Fruit fly (Drosophila melanogaster) whole organism, pupa: Measurements from ENCODE around the gene CG9515.

Experiments used
- CG10348 ChIP-seq: fragments of 200-800 bp; sonication (Bioruptor generic); IDR thresholded peaks from 2 replicates; pipeline ENCODE4 v1.3.6; 2022; ENCODE audit warnings: missing biosample characterization, missing genetic modification characterization
- CG12605 ChIP-seq: fragments of 200-800 bp; sonication (Bioruptor generic); IDR thresholded peaks from 2 replicates; pipeline ENCODE4 v1.3.6; 2022; ENCODE audit warnings: missing biosample characterization, missing genetic modification characterization
- CG13204 ChIP-seq: fragments of 200-800 bp; sonication (Bioruptor generic); optimal IDR thresholded peaks from 2 replicates; lab custom pipeline; 2018; ENCODE audit warnings: missing biosample characterization, mild to moderate bottlenecking, missing genetic modification characterization, moderate library complexity
- CG14655 ChIP-seq: fragments of 200-800 bp; sonication (Bioruptor generic); optimal IDR thresholded peaks from 3 replicates; lab custom pipeline; 2017; ENCODE audit warnings: mild to moderate bottlenecking, missing biosample characterization, missing genetic modification reagents, missing genetic modification characterization
- CG15710 ChIP-seq: fragments of 200-800 bp; sonication (Bioruptor generic); optimal IDR thresholded peaks from 2 replicates; lab custom pipeline; 2018; ENCODE audit warnings: missing biosample characterization, mild to moderate bottlenecking, missing genetic modification characterization, moderate library complexity
- CG17806 ChIP-seq: fragments of 200-800 bp; sonication (Bioruptor generic); optimal IDR thresholded peaks from 2 replicates; lab custom pipeline; 2018; ENCODE audit warnings: missing biosample characterization, mild to moderate bottlenecking, missing genetic modification characterization, moderate library complexity
- CG32121 ChIP-seq: fragments of 200-800 bp; sonication (Bioruptor generic); IDR thresholded peaks from 2 replicates; pipeline ENCODE4 v1.3.6; 2022; ENCODE audit warnings: missing biosample characterization, missing genetic modification characterization
- CG34367 ChIP-seq: fragments of 200-800 bp; sonication (Bioruptor generic); optimal IDR thresholded peaks from 2 replicates; lab custom pipeline; 2018; ENCODE audit warnings: missing biosample characterization, mild to moderate bottlenecking, missing genetic modification characterization
- CG4496 ChIP-seq: fragments of 200-800 bp; sonication (Bioruptor generic); IDR thresholded peaks from 3 replicates; pipeline ENCODE4 v1.3.6; 2022; ENCODE audit warnings: missing biosample characterization, missing genetic modification characterization
- CG8159 ChIP-seq: fragments of 200-800 bp; sonication (Bioruptor generic); optimal IDR thresholded peaks from 3 replicates; lab custom pipeline; 2018; ENCODE audit warnings: missing biosample characterization, mild to moderate bottlenecking, missing genetic modification characterization, moderate library complexity
- CG8301 ChIP-seq: fragments of 200-800 bp; sonication (Bioruptor generic); optimal IDR thresholded peaks from 2 replicates; lab custom pipeline; 2018; ENCODE audit warnings: missing biosample characterization, mild to moderate bottlenecking, missing genetic modification characterization
- CG9948 ChIP-seq: fragments of 200-800 bp; sonication (Bioruptor generic); optimal IDR thresholded peaks from 2 replicates; lab custom pipeline; 2018; ENCODE audit warnings: missing biosample characterization, mild to moderate bottlenecking, missing genetic modification characterization, moderate library complexity
- D1 ChIP-seq: fragments of 200-800 bp; sonication (Bioruptor generic); optimal IDR thresholded peaks from 2 replicates; lab custom pipeline; 2018; ENCODE audit warnings: missing biosample characterization, mild to moderate bottlenecking, missing genetic modification characterization, moderate library complexity
- EcR ChIP-seq: fragments of 200-800 bp; sonication (Bioruptor generic); optimal IDR thresholded peaks from 3 replicates; lab custom pipeline; 2019; ENCODE audit warnings: missing biosample characterization, missing genetic modification characterization, mild to moderate bottlenecking, moderate library complexity, missing genetic modification reagents
- Ets98B ChIP-seq: fragments of 200-800 bp; sonication (Bioruptor generic); IDR thresholded peaks from 2 replicates; pipeline ENCODE4 v1.3.6; 2022; ENCODE audit warnings: missing biosample characterization, missing genetic modification characterization
- Pif1A ChIP-seq: fragments of 200-800 bp; sonication (Bioruptor generic); optimal IDR thresholded peaks from 3 replicates; lab custom pipeline; 2016; ENCODE audit warnings: missing biosample characterization, missing genetic modification characterization
- Pif1B ChIP-seq: fragments of 200-800 bp; sonication (Bioruptor generic); optimal IDR thresholded peaks from 3 replicates; lab custom pipeline; 2016; ENCODE audit warnings: missing biosample characterization, missing genetic modification characterization
- Snoo ChIP-seq: fragments of 200-800 bp; sonication (Bioruptor generic); optimal IDR thresholded peaks from 3 replicates; lab custom pipeline; 2017; ENCODE audit warnings: missing biosample characterization, mild to moderate bottlenecking, missing genetic modification characterization, inconsistent platforms
- fd96Ca ChIP-seq: fragments of 200-800 bp; sonication (Bioruptor generic); IDR thresholded peaks from 3 replicates; pipeline ENCODE4 v1.3.6; 2022; ENCODE audit warnings: missing biosample characterization, missing genetic modification characterization
- gl ChIP-seq: fragments of 200-800 bp; sonication (Bioruptor generic); optimal IDR thresholded peaks from 2 replicates; lab custom pipeline; 2018; ENCODE audit warnings: missing biosample characterization, mild to moderate bottlenecking, missing genetic modification characterization
- rn ChIP-seq: fragments of 200-800 bp; sonication (Bioruptor generic); IDR thresholded peaks from 2 replicates; pipeline ENCODE4 v1.3.6; 2022; ENCODE audit warnings: missing biosample characterization, missing genetic modification characterization

CG9515 gene

dm6 chr2L:8898714-8899652 lies 44.1 kb downstream of the CG9515 start, which contains the start of gene CG34398:
Gene CG34398, plus strand, starts transcription at chr2L:8898786.
- TF ChIP-seq CG12605 (GFP tag; lab: Robert Waterston, UW) = 0 out of 2 replicates have a peak, but pooled peaks have one; percentile 8
- peak; percentile 13 for TF ChIP-seq CG8159
- no peak for TF ChIP-seq CG15710
- peak; percentile 52; the same call in 1 of the 3 replicates for TF ChIP-seq fd96Ca
- TF ChIP-seq CG4496 = peak; percentile 58; the same call in 1 of the 3 replicates
- TF ChIP-seq Pif1A = peak; percentile 17
- TF ChIP-seq Pif1B = no peak
- peak; percentile 4 for TF ChIP-seq CG14655
- TF ChIP-seq CG10348 (GFP tag; lab: Robert Waterston, UW) = no peak
- TF ChIP-seq, all 21 proteins: peak for 6

dm6 chr2L:8897954-8898713 lies 44.9 kb downstream of the CG9515 start:
- peak; percentile 40; the same call in 1 of the 3 replicates for TF ChIP-seq CG4496
- TF ChIP-seq CG17806 (tag; lab: Kevin White, UChicago) = peak; percentile 77
- TF ChIP-seq CG12605 (GFP tag; lab: Robert Waterston, UW) = no peak; the same call in 1 of the 2 replicates
- TF ChIP-seq Snoo (tag; lab: Kevin White, UChicago) = peak; percentile 72
- TF ChIP-seq EcR (GFP tag; lab: Kevin White, UChicago) = peak; percentile 63
- peak; percentile 55 for TF ChIP-seq Pif1A
- no peak for TF ChIP-seq rn (GFP tag; lab: Robert Waterston, UW)
- TF ChIP-seq CG14655 = peak; percentile 88
- peak; percentile 39; the same call in 1 of the 2 replicates for TF ChIP-seq CG32121 (GFP tag; lab: Robert Waterston, UW)
- peak; percentile 83 for TF ChIP-seq CG8159
- peak; percentile 81 for TF ChIP-seq CG8301 (tag; lab: Kevin White, UChicago)
- peak; percentile 81 for TF ChIP-seq Pif1B
- TF ChIP-seq CG34367 (tag; lab: Kevin White, UChicago) = peak; percentile 65
- peak; percentile 76 for TF ChIP-seq CG9948 (tag; lab: Kevin White, UChicago)
- TF ChIP-seq Ets98B (GFP tag; lab: Robert Waterston, UW) = peak; percentile 62
- no peak for TF ChIP-seq CG10348 (GFP tag; lab: Robert Waterston, UW)
- no peak for TF ChIP-seq D1
- peak; percentile 39 for TF ChIP-seq gl
- peak; percentile 57; the same call in 2 of the 3 replicates for TF ChIP-seq fd96Ca
- TF ChIP-seq CG15710 = peak; percentile 71
- peak; percentile 37 for TF ChIP-seq CG13204
- TF ChIP-seq, all 21 proteins: peak for 17

DNA sequence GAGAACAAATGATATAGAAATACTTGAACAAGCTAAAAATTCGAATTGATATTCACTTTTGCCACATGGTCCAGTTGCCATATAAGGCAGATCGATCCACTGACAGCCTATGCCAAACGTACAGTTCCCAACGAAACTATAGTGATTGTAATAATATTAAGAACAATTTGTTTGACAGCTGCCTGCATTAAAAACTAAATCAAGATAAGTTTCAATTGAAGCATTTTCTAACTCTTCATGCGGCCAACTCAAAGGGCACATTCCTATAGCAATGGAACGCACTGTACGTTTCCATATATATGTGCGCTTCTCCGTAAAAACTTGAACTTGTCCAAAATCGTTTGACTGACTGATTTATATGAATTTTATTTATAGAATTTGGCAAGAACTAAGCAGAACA lies 48.8 kb downstream of the CG9515 start:
- TF ChIP-seq CG4496 (0 out of 3 replicates have a peak, but pooled peaks have one; percentile 21), Pif1A (no peak)
